Worm (Caenorhabditis elegans) whole organism, L2 larva: ENCODE data around the gene Y54H5A.2.

Experiments
- R02D3.7 ChIP-seq: fragments of 150-350 bp; optimal IDR thresholded peaks from 2 replicates; lab custom pipeline; 2014; ENCODE audit warnings: missing biosample characterization, missing genetic modification characterization
- ama-1 ChIP-seq: fragments of 150-350 bp; optimal IDR thresholded peaks from 2 replicates; lab custom pipeline; 2018; ENCODE audit warnings: inconsistent platforms
- egl-27 ChIP-seq: sonication (generic microtip); optimal IDR thresholded peaks from 3 replicates; lab custom pipeline; 2017; ENCODE audit warnings: missing biosample characterization, missing genetic modification reagents, missing genetic modification characterization
- elt-3 ChIP-seq: sonication (generic microtip); optimal IDR thresholded peaks from 2 replicates; lab custom pipeline; 2017; ENCODE audit warnings: missing biosample characterization, missing genetic modification characterization
- gmeb-1 ChIP-seq: fragments of 150-350 bp; optimal IDR thresholded peaks from 2 replicates; lab custom pipeline; 2014; ENCODE audit warnings: missing biosample characterization, missing genetic modification characterization
- lin-39 ChIP-seq: fragments of 150-350 bp; optimal IDR thresholded peaks from 2 replicates; lab custom pipeline; 2014; ENCODE audit warnings: missing biosample characterization, missing genetic modification reagents, missing genetic modification characterization
- nhr-10 ChIP-seq: sonication (generic microtip); optimal IDR thresholded peaks from 2 replicates; lab custom pipeline; 2017; ENCODE audit warnings: missing biosample characterization, missing genetic modification characterization
- nhr-11 ChIP-seq: fragments of 150-350 bp; optimal IDR thresholded peaks from 2 replicates; lab custom pipeline; 2014; ENCODE audit warnings: missing biosample characterization, missing genetic modification characterization
- nhr-77 ChIP-seq: fragments of 150-350 bp; optimal IDR thresholded peaks from 2 replicates; lab custom pipeline; 2014; ENCODE audit warnings: missing biosample characterization, missing genetic modification characterization
- unc-62 ChIP-seq: fragments of 150-350 bp; optimal IDR thresholded peaks from 2 replicates; lab custom pipeline; 2014; ENCODE audit warnings: missing biosample characterization, missing genetic modification reagents, missing genetic modification characterization
- ztf-1 ChIP-seq: fragments of 200-800 bp; sonication (Bioruptor generic); conservative IDR thresholded peaks from 2 replicates; pipeline ENCODE4 v1.3.6; 2022; ENCODE audit warnings: missing genetic modification characterization, missing compliant biosample characterization
- ztf-11 ChIP-seq: sonication (generic microtip); optimal IDR thresholded peaks from 2 replicates; lab custom pipeline; 2017; ENCODE audit warnings: missing biosample characterization, missing genetic modification characterization

- no peak for TF ChIP-seq R02D3.7
- TF ChIP-seq nhr-77 (tag; lab: Kevin White, UChicago) = no peak
- no peak for TF ChIP-seq ztf-1 (GFP tag; lab: Robert Waterston, UW)
- TF ChIP-seq gmeb-1 (tag; lab: Kevin White, UChicago) = no peak
- no peak for TF ChIP-seq unc-62 (GFP tag; lab: Kevin White, UChicago)
- TF ChIP-seq ztf-11 (tag; lab: Kevin White, UChicago) = no peak
- TF ChIP-seq egl-27 = no peak
- TF ChIP-seq elt-3 = no peak
- TF ChIP-seq ama-1 = no peak
- TF ChIP-seq lin-39 = no peak
- TF ChIP-seq nhr-11 (tag; lab: Kevin White, UChicago) = no peak
- TF ChIP-seq nhr-10 = no peak
These were observed 8.8 kb downstream of the Y54H5A.2 start for ce11 chrIII:5140559-5140958.
